Worm (Caenorhabditis elegans) whole organism, L2 larva: ENCODE results near the gene VB0395L.1.

Experiments
- F13H6.1 ChIP-seq: sonication (generic microtip); optimal IDR thresholded peaks from 2 replicates; lab custom pipeline; 2016; ENCODE audit warnings: missing genetic modification characterization, missing compliant biosample characterization
- ZK546.5 ChIP-seq: sonication (generic microtip); optimal IDR thresholded peaks from 2 replicates; lab custom pipeline; 2017; ENCODE audit warnings: missing biosample characterization, missing genetic modification characterization
- ama-1 ChIP-seq: fragments of 150-350 bp; optimal IDR thresholded peaks from 2 replicates; lab custom pipeline; 2018; ENCODE audit warnings: inconsistent platforms
- egl-27 ChIP-seq: sonication (generic microtip); optimal IDR thresholded peaks from 3 replicates; lab custom pipeline; 2017; ENCODE audit warnings: missing biosample characterization, missing genetic modification reagents, missing genetic modification characterization
- elt-3 ChIP-seq: sonication (generic microtip); optimal IDR thresholded peaks from 2 replicates; lab custom pipeline; 2017; ENCODE audit warnings: missing biosample characterization, missing genetic modification characterization
- nhr-77 ChIP-seq: fragments of 150-350 bp; optimal IDR thresholded peaks from 2 replicates; lab custom pipeline; 2014; ENCODE audit warnings: missing biosample characterization, missing genetic modification characterization
- skn-1 ChIP-seq: sonication (generic microtip); optimal IDR thresholded peaks from 2 replicates; lab custom pipeline; 2017; ENCODE audit warnings: missing biosample characterization, missing genetic modification characterization
- unc-39 ChIP-seq: fragments of 150-350 bp; optimal IDR thresholded peaks from 2 replicates; lab custom pipeline; 2014; ENCODE audit warnings: missing biosample characterization, missing genetic modification characterization

DNA sequence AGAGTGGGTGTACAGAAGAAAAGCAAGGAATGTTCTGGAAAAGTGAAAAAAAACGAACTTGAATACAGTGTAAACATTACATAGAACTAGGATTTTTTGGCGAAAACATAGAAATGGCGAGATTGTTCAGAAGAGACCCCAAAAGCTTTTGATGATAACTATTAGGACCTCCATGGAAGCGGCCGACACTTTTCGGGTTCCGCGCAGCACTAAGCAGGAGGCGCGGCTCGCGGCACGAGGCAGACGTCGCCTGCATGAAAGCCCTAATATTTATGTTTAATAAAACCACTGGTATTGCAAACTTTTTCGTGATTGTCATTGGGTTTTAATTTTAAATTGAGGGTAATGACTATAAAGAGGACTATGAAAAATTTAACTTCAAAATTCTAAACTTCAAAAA is 18.9 kb downstream of the VB0395L.1 start:
- TF ChIP-seq ZK546.5 (tag; lab: Kevin White, UChicago) (no peak), ama-1 (no peak), unc-39 (tag; lab: Kevin White, UChicago) (no peak), F13H6.1 (tag; lab: Kevin White, UChicago) (no peak), elt-3 (tag; lab: Kevin White, UChicago) (no peak), nhr-77 (tag; lab: Kevin White, UChicago) (no peak), egl-27 (tag; lab: Kevin White, UChicago) (no peak), skn-1 (no peak)
